Fruit fly (Drosophila melanogaster) whole organism, embryonic: ENCODE results near the gene stck.

Experiments
- Atf3 ChIP-seq: fragments of 200-800 bp; sonication (Bioruptor generic); optimal IDR thresholded peaks from 3 replicates; lab custom pipeline; 2016; ENCODE audit warnings: missing biosample characterization, missing genetic modification characterization
- B-H1 ChIP-seq: fragments of 200-800 bp; sonication (Bioruptor generic); IDR thresholded peaks from 3 replicates; pipeline ENCODE4 v1.3.6; 2022; ENCODE audit warnings: missing biosample characterization, missing genetic modification characterization
- CG10543 ChIP-seq: fragments of 200-800 bp; sonication (Bioruptor generic); optimal IDR thresholded peaks from 3 replicates; lab custom pipeline; 2017; ENCODE audit warnings: missing biosample characterization, mild to moderate bottlenecking, missing genetic modification characterization, moderate library complexity
- CG12659 ChIP-seq: fragments of 200-800 bp; sonication (Bioruptor generic); optimal IDR thresholded peaks from 3 replicates; lab custom pipeline; 2017; ENCODE audit warnings: mild to moderate bottlenecking, missing biosample characterization, missing genetic modification reagents, missing genetic modification characterization
- CG1529 ChIP-seq: fragments of 200-800 bp; sonication (Bioruptor generic); optimal IDR thresholded peaks from 3 replicates; lab custom pipeline; 2018; ENCODE audit warnings: missing biosample characterization, missing genetic modification characterization
- CG17829 ChIP-seq: fragments of 200-800 bp; optimal IDR thresholded peaks from 2 replicates; lab custom pipeline; 2019; ENCODE audit warnings: missing biosample characterization, mild to moderate bottlenecking, missing genetic modification characterization, moderate library complexity
- CG33557 ChIP-seq: fragments of 200-800 bp; sonication (Bioruptor generic); optimal IDR thresholded peaks from 2 replicates; lab custom pipeline; 2019; ENCODE audit warnings: missing biosample characterization, mild to moderate bottlenecking, missing genetic modification characterization, moderate library complexity
- CG42726 ChIP-seq: fragments of 200-800 bp; sonication (Bioruptor generic); IDR thresholded peaks from 2 replicates; pipeline ENCODE4 v1.3.6; 2022; ENCODE audit warnings: missing biosample characterization, missing genetic modification characterization; ENCODE audit not compliant: partially characterized antibody
- CG7271 ChIP-seq: fragments of 200-800 bp; sonication (Bioruptor generic); optimal IDR thresholded peaks from 2 replicates; lab custom pipeline; 2018; ENCODE audit warnings: missing biosample characterization, mild to moderate bottlenecking, missing genetic modification characterization, moderate library complexity
- CG7357 ChIP-seq: fragments of 200-800 bp; sonication (Bioruptor generic); IDR thresholded peaks from 3 replicates; pipeline ENCODE4 v1.3.6; 2022; ENCODE audit warnings: missing biosample characterization, missing genetic modification characterization
- CG8765 ChIP-seq: fragments of 200-800 bp; sonication (Bioruptor generic); IDR thresholded peaks from 2 replicates; pipeline ENCODE4 v1.3.6; 2022; ENCODE audit warnings: missing biosample characterization, missing genetic modification characterization
- CTCF ChIP-seq: fragments of 200-800 bp; sonication (Bioruptor generic); optimal IDR thresholded peaks from 2 replicates; lab custom pipeline; 2017; ENCODE audit warnings: missing biosample characterization, mild to moderate bottlenecking, missing genetic modification characterization, moderate library complexity
- D19B ChIP-seq: fragments of 200-800 bp; sonication (Bioruptor generic); optimal IDR thresholded peaks from 2 replicates; lab custom pipeline; 2017; ENCODE audit warnings: missing biosample characterization, mild to moderate bottlenecking, missing genetic modification characterization
- Dfd ChIP-seq, 2 experiments: fragments of >200 bp; optimal IDR thresholded peaks; 2 replicates each; lab custom pipeline; 2017; ENCODE audit warnings: missing biosample characterization in 2 of 2, missing genetic modification characterization in 2 of 2
- Dp ChIP-seq: fragments of 200-800 bp; sonication (Bioruptor generic); optimal IDR thresholded peaks from 2 replicates; lab custom pipeline; 2018; ENCODE audit warnings: missing biosample characterization, mild to moderate bottlenecking, missing genetic modification characterization, moderate library complexity
- Dref ChIP-seq: fragments of 200-800 bp; sonication (Bioruptor generic); IDR thresholded peaks from 2 replicates; pipeline ENCODE4 v1.3.6; 2022; ENCODE audit warnings: missing biosample characterization, missing genetic modification characterization
- E2f2 ChIP-seq: fragments of 200-800 bp; sonication (Bioruptor generic); IDR thresholded peaks from 2 replicates; pipeline ENCODE4 v1.3.6; 2022; ENCODE audit warnings: missing biosample characterization, missing genetic modification characterization
- ERR ChIP-seq: fragments of 200-800 bp; sonication (Bioruptor generic); optimal IDR thresholded peaks from 2 replicates; lab custom pipeline; 2016; ENCODE audit warnings: missing biosample characterization, missing genetic modification characterization
- Hsf ChIP-seq: fragments of 200-800 bp; sonication (Bioruptor generic); optimal IDR thresholded peaks from 3 replicates; lab custom pipeline; 2016; ENCODE audit warnings: missing biosample characterization, missing genetic modification characterization
- Lhr ChIP-seq: fragments of 200-800 bp; sonication (Bioruptor generic); optimal IDR thresholded peaks from 3 replicates; lab custom pipeline; 2017; ENCODE audit warnings: mild to moderate bottlenecking, missing biosample characterization, missing genetic modification reagents, missing genetic modification characterization
- Lpt ChIP-seq: fragments of >200 bp; optimal IDR thresholded peaks from 2 replicates; lab custom pipeline; 2018; ENCODE audit warnings: missing biosample characterization, missing genetic modification characterization
- MBD-R2 ChIP-seq: fragments of 200-800 bp; sonication (Bioruptor generic); IDR thresholded peaks from 2 replicates; pipeline ENCODE4 v1.3.6; 2022; ENCODE audit warnings: missing biosample characterization, missing genetic modification characterization
- Meics ChIP-seq: fragments of 200-800 bp; sonication (Bioruptor generic); optimal IDR thresholded peaks from 2 replicates; lab custom pipeline; 2017; ENCODE audit warnings: missing biosample characterization, mild to moderate bottlenecking, missing genetic modification characterization
- Myb ChIP-seq: fragments of 200-800 bp; sonication (Bioruptor generic); optimal IDR thresholded peaks from 2 replicates; lab custom pipeline; 2016; ENCODE audit warnings: missing biosample characterization, missing genetic modification characterization
- Nf-YB ChIP-seq: fragments of 200-800 bp; sonication (Bioruptor generic); optimal IDR thresholded peaks from 3 replicates; lab custom pipeline; 2019; ENCODE audit warnings: missing biosample characterization, mild to moderate bottlenecking, missing genetic modification characterization, moderate library complexity
- Nf-YC ChIP-seq: fragments of 200-800 bp; optimal IDR thresholded peaks from 3 replicates; lab custom pipeline; 2019; ENCODE audit warnings: missing biosample characterization, mild to moderate bottlenecking, missing genetic modification characterization, moderate library complexity
- Sry-β ChIP-seq: fragments of 200-800 bp; sonication (Bioruptor generic); optimal IDR thresholded peaks from 2 replicates; lab custom pipeline; 2018; ENCODE audit warnings: missing biosample characterization, mild to moderate bottlenecking, missing genetic modification characterization, moderate library complexity
- YL-1 ChIP-seq: fragments of 200-800 bp; sonication (Bioruptor generic); optimal IDR thresholded peaks from 3 replicates; lab custom pipeline; 2017; ENCODE audit warnings: missing biosample characterization, mild to moderate bottlenecking, missing genetic modification characterization
- dmrt11E ChIP-seq: fragments of 200-800 bp; sonication (Bioruptor generic); optimal IDR thresholded peaks from 3 replicates; lab custom pipeline; 2018; ENCODE audit warnings: missing biosample characterization, mild to moderate bottlenecking, missing genetic modification characterization, moderate library complexity
- exex ChIP-seq: fragments of 200-800 bp; sonication (Bioruptor generic); optimal IDR thresholded peaks from 4 replicates; lab custom pipeline; 2018; ENCODE audit warnings: missing biosample characterization, mild to moderate bottlenecking, missing genetic modification characterization, moderate library complexity
- her ChIP-seq: fragments of 200-800 bp; sonication (Bioruptor generic); optimal IDR thresholded peaks from 2 replicates; lab custom pipeline; 2016; ENCODE audit warnings: missing biosample characterization, missing genetic modification characterization
- knrl ChIP-seq: fragments of 200-800 bp; sonication (Bioruptor generic); IDR thresholded peaks from 3 replicates; pipeline ENCODE4 v1.3.6; 2022; ENCODE audit warnings: missing biosample characterization, missing genetic modification characterization; ENCODE audit not compliant: partially characterized antibody
- stwl ChIP-seq: fragments of 200-800 bp; sonication (Bioruptor generic); optimal IDR thresholded peaks from 3 replicates; lab custom pipeline; 2018; ENCODE audit warnings: missing biosample characterization, mild to moderate bottlenecking, missing genetic modification characterization, moderate library complexity
- tin ChIP-seq: fragments of 200-800 bp; sonication (Bioruptor generic); optimal IDR thresholded peaks from 3 replicates; lab custom pipeline; 2016; ENCODE audit warnings: missing biosample characterization, missing genetic modification characterization
- zen ChIP-seq: fragments of 200-800 bp; sonication (Bioruptor generic); optimal IDR thresholded peaks from 3 replicates; lab custom pipeline; 2018; ENCODE audit warnings: missing biosample characterization, mild to moderate bottlenecking, missing genetic modification characterization, moderate library complexity

The stck gene

DNA sequence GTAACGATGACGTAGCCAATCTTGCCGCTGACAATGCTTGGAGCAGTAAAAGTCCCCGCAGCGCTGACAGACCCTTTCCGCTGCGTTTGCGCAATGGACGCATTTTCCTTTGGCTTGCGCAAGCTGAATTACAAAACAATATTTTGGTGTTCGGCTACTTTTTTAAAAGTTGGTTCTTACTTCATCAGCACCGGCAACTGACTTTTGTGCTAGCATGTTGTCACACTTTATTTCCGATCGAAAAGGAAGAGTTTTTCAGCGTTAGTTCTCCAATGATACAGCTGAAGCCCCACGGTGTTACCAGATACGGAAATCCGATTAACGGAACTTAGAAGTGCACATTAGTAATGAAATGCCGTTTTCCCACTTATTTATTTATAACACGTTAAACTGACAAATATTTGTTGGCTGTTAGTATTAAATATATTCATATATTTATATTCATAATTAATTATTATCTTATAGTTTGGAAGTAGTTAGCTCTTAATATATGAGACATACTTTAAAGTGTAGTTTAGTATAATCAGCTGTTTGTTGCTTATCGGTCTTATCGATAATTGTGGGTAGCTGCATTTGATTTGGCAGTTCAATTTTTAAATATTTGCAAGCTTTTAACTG, 5.6 kb downstream of the stck start, which contains the start of the genes Veneno and CG7963 (continued):
- TF ChIP-seq zen (tag; lab: Kevin White, UChicago) = peak; percentile 25
- TF ChIP-seq Dfd (GFP tag; optimal IDR thresholded peaks at IDR 0.05; lab: Kevin White, UChicago) = peak in 1 of 2 experiments; percentile 3
- peak; percentile 20 for TF ChIP-seq Sry-β (GFP tag; lab: Kevin White, UChicago)
- TF ChIP-seq tin (GFP tag; lab: Kevin White, UChicago) = peak; percentile 17
- peak; percentile 47 for TF ChIP-seq CG12659
- TF ChIP-seq her (GFP tag; lab: Kevin White, UChicago) = no peak
- TF ChIP-seq dmrt11E (tag; lab: Kevin White, UChicago) = peak; percentile 19
- peak; percentile 44 for TF ChIP-seq E2f2 (GFP tag; lab: Robert Waterston, UW)
- TF ChIP-seq Dp (GFP tag; lab: Kevin White, UChicago) = peak; percentile 44
- TF ChIP-seq MBD-R2 (GFP tag; lab: Robert Waterston, UW) = peak; percentile 60
- no peak for TF ChIP-seq ERR (GFP tag; lab: Kevin White, UChicago)
- TF ChIP-seq CG42726 (GFP tag; lab: Robert Waterston, UW) = 0 out of 2 replicates have a peak, but pooled peaks have one; percentile 25
- TF ChIP-seq CG1529 (GFP tag; lab: Kevin White, UChicago) = peak; percentile 99
- peak; percentile 67 for TF ChIP-seq CG17829 (tag; lab: Kevin White, UChicago)
- TF ChIP-seq CG7271 (tag; lab: Kevin White, UChicago) = peak; percentile 24
- TF ChIP-seq knrl (GFP tag; lab: Robert Waterston, UW) = 0 out of 3 replicates have a peak, but pooled peaks have one; percentile 40
- no peak for TF ChIP-seq B-H1 (GFP tag; lab: Robert Waterston, UW)
- peak; percentile 57 for TF ChIP-seq Myb (GFP tag; lab: Kevin White, UChicago)
- TF ChIP-seq CG7357 (GFP tag; lab: Robert Waterston, UW) = peak; percentile 94
- peak; percentile 27 for TF ChIP-seq Meics
- no peak for TF ChIP-seq Atf3 (GFP tag; lab: Kevin White, UChicago)
- TF ChIP-seq D19B (GFP tag; lab: Kevin White, UChicago) = peak; percentile 3
- peak; percentile 65 for TF ChIP-seq stwl (tag; lab: Kevin White, UChicago)
- peak; percentile 55 for TF ChIP-seq Dref (GFP tag; lab: Robert Waterston, UW)
- no peak for TF ChIP-seq Lpt
- no peak for TF ChIP-seq exex (tag; lab: Kevin White, UChicago)
- no peak for TF ChIP-seq Hsf (GFP tag; lab: Kevin White, UChicago)
- no peak for TF ChIP-seq CG33557 (GFP tag; lab: Kevin White, UChicago)
- TF ChIP-seq YL-1 (GFP tag; lab: Kevin White, UChicago) = peak; percentile 20
- peak; percentile 65 for TF ChIP-seq Lhr (GFP tag; lab: Kevin White, UChicago)
- TF ChIP-seq, all 482 proteins: peak for 87

DNA sequence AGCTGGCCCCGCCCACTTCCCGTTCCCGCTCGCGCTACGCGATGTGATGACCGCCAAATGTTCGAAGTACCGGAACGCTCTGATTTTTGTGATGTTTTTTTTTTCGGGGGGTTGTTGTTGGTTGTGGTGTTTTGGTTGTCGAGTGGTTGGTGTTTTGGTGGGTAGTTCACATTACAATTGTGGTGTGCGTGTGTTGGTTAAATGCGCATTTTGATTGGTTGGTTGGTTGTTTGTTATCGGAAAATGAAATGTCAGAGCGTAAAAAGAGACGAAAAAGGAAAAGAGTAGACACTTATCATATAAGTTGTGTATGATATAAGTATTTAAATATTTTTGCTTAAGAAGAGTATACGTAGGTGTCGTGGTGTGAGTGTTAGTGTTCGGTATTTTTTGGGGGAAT, 11.8 kb downstream of the stck start:
- TF ChIP-seq CG8765 (GFP tag; lab: Robert Waterston, UW) (no peak), Nf-YB (GFP tag; lab: Kevin White, UChicago) (peak; percentile 74), Nf-YC (peak; percentile 72)

DNA sequence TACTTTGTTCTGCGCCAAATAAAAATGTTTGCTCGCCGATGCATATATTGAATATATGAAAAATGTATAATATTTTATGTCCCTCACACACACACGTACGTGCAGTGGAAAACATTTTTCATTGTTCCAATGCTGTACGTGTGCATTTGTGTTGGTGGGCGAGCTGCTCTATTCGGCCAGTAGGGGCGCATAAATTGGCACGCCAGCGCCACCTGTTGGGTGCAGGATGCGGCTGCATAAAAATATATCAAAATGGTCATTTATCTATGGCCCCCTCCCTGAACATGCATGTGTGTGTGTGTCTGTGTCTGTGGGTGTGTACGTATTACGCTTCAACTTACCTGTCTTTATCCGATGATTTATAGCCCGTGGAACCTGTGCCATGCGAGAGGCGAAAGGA, 32.9 kb downstream of the stck start:
- TF ChIP-seq CG10543 (GFP tag; lab: Kevin White, UChicago) (no peak), CTCF (GFP tag; lab: Kevin White, UChicago) (peak; percentile 84)
- TF ChIP-seq, all 482 proteins: peak for 1
